Fruit fly (Drosophila melanogaster) whole organism, embryonic: ENCODE results near the gene Inx5.

Experiments
- Aef1 ChIP-seq: fragments of 200-800 bp; sonication (Bioruptor generic); IDR thresholded peaks from 3 replicates; pipeline ENCODE4 v1.3.6; 2022; ENCODE audit warnings: missing biosample characterization, missing genetic modification characterization
- CG10462 ChIP-seq: fragments of 200-800 bp; sonication (Bioruptor generic); optimal IDR thresholded peaks from 2 replicates; lab custom pipeline; 2016; ENCODE audit warnings: missing biosample characterization, missing genetic modification characterization
- CG10959 ChIP-seq: fragments of 200-800 bp; sonication (Bioruptor generic); IDR thresholded peaks from 2 replicates; pipeline ENCODE4 v1.3.6; 2022; ENCODE audit warnings: missing biosample characterization, missing genetic modification characterization
- CG11247 ChIP-seq: fragments of 200-800 bp; sonication (Bioruptor generic); IDR thresholded peaks from 2 replicates; pipeline ENCODE4 v1.3.6; 2022; ENCODE audit warnings: missing biosample characterization, missing genetic modification characterization
- CG12071 ChIP-seq: fragments of 200-800 bp; sonication (Bioruptor generic); optimal IDR thresholded peaks from 3 replicates; lab custom pipeline; 2018; ENCODE audit warnings: missing biosample characterization, mild to moderate bottlenecking, missing genetic modification characterization
- CG12659 ChIP-seq: fragments of 200-800 bp; sonication (Bioruptor generic); optimal IDR thresholded peaks from 3 replicates; lab custom pipeline; 2017; ENCODE audit warnings: mild to moderate bottlenecking, missing biosample characterization, missing genetic modification reagents, missing genetic modification characterization
- CG12942 ChIP-seq: fragments of 200-800 bp; sonication (Bioruptor generic); optimal IDR thresholded peaks from 3 replicates; lab custom pipeline; 2016; ENCODE audit warnings: missing biosample characterization, missing genetic modification characterization
- CG13123 ChIP-seq: fragments of 200-800 bp; sonication (Bioruptor generic); optimal IDR thresholded peaks from 2 replicates; lab custom pipeline; 2016; ENCODE audit warnings: missing biosample characterization, missing genetic modification characterization
- CG14050 ChIP-seq: fragments of 200-800 bp; sonication (Bioruptor generic); IDR thresholded peaks from 3 replicates; pipeline ENCODE4 v1.3.6; 2022; ENCODE audit warnings: missing biosample characterization, missing genetic modification characterization
- CG14667 ChIP-seq: fragments of 200-800 bp; sonication (Bioruptor generic); IDR thresholded peaks from 2 replicates; pipeline ENCODE4 v1.3.6; 2022; ENCODE audit warnings: missing biosample characterization, missing genetic modification characterization
- CG1602 ChIP-seq: fragments of 200-800 bp; sonication (Bioruptor generic); optimal IDR thresholded peaks from 3 replicates; lab custom pipeline; 2016; ENCODE audit warnings: missing biosample characterization, missing genetic modification characterization
- CG30403 ChIP-seq: fragments of 200-800 bp; sonication (Bioruptor generic); optimal IDR thresholded peaks from 3 replicates; lab custom pipeline; 2016; ENCODE audit warnings: missing biosample characterization, missing genetic modification characterization
- CG32772 ChIP-seq: fragments of 200-800 bp; sonication (Bioruptor generic); IDR thresholded peaks from 2 replicates; pipeline ENCODE4 v1.3.6; 2022; ENCODE audit warnings: missing biosample characterization, missing genetic modification characterization
- CG3726 ChIP-seq: fragments of 200-800 bp; sonication (Bioruptor generic); IDR thresholded peaks from 3 replicates; pipeline ENCODE4, ENCODE4 v1.3.6; 2022; ENCODE audit warnings: missing biosample characterization, missing genetic modification characterization
- CG3995 ChIP-seq: fragments of 200-800 bp; sonication (Bioruptor generic); optimal IDR thresholded peaks from 3 replicates; lab custom pipeline; 2016; ENCODE audit warnings: missing biosample characterization, missing genetic modification characterization
- CG42726 ChIP-seq: fragments of 200-800 bp; sonication (Bioruptor generic); IDR thresholded peaks from 2 replicates; pipeline ENCODE4 v1.3.6; 2022; ENCODE audit warnings: missing biosample characterization, missing genetic modification characterization; ENCODE audit not compliant: partially characterized antibody
- CG5953 ChIP-seq: fragments of 200-800 bp; sonication (Bioruptor generic); IDR thresholded peaks from 2 replicates; pipeline ENCODE4 v1.3.6; 2022; ENCODE audit warnings: missing biosample characterization, missing genetic modification characterization
- CG6654 ChIP-seq: fragments of 200-800 bp; sonication (Bioruptor generic); optimal IDR thresholded peaks from 2 replicates; lab custom pipeline; 2017; ENCODE audit warnings: missing biosample characterization, mild to moderate bottlenecking, missing genetic modification characterization
- CG6689 ChIP-seq: fragments of 200-800 bp; sonication (Bioruptor generic); IDR thresholded peaks from 2 replicates; pipeline ENCODE4 v1.3.6; 2022; ENCODE audit warnings: missing biosample characterization, missing genetic modification characterization
- CG6765 ChIP-seq: fragments of 200-800 bp; sonication (Bioruptor generic); optimal IDR thresholded peaks from 3 replicates; lab custom pipeline; 2017; ENCODE audit warnings: missing biosample characterization, mild to moderate bottlenecking, missing genetic modification characterization
- CG7357 ChIP-seq: fragments of 200-800 bp; sonication (Bioruptor generic); IDR thresholded peaks from 3 replicates; pipeline ENCODE4 v1.3.6; 2022; ENCODE audit warnings: missing biosample characterization, missing genetic modification characterization
- CG7556 ChIP-seq: fragments of 200-800 bp; sonication (Bioruptor generic); optimal IDR thresholded peaks from 2 replicates; lab custom pipeline; 2017; ENCODE audit warnings: missing biosample characterization, mild to moderate bottlenecking, missing genetic modification characterization
- CG7839 ChIP-seq: fragments of 200-800 bp; sonication (Bioruptor generic); optimal IDR thresholded peaks from 3 replicates; lab custom pipeline; 2018; ENCODE audit warnings: missing biosample characterization, mild to moderate bottlenecking, missing genetic modification characterization, moderate library complexity
- CG8089 ChIP-seq: fragments of 200-800 bp; sonication (Bioruptor generic); optimal IDR thresholded peaks from 3 replicates; lab custom pipeline; 2016; ENCODE audit warnings: missing biosample characterization, missing genetic modification characterization
- CG8290 ChIP-seq, 3 experiments: fragments of 200-800 bp; sonication (Bioruptor generic); optimal IDR thresholded peaks; 2 replicates each; lab custom pipeline; 2016 to 2019; ENCODE audit warnings: missing biosample characterization in 3 of 3, missing genetic modification characterization in 3 of 3, mild to moderate bottlenecking in 2 of 3, moderate library complexity in 1 of 3
- CG9817 ChIP-seq: fragments of 200-800 bp; sonication (Bioruptor generic); optimal IDR thresholded peaks from 2 replicates; lab custom pipeline; 2018; ENCODE audit warnings: missing biosample characterization, mild to moderate bottlenecking, missing genetic modification characterization, moderate library complexity
- CHES-1-like ChIP-seq: fragments of 200-800 bp; sonication (Bioruptor generic); optimal IDR thresholded peaks from 2 replicates; lab custom pipeline; 2016; ENCODE audit warnings: missing biosample characterization, missing genetic modification characterization
- Camta ChIP-seq: fragments of 200-800 bp; sonication (Bioruptor generic); optimal IDR thresholded peaks from 2 replicates; lab custom pipeline; 2016; ENCODE audit warnings: missing biosample characterization, missing genetic modification characterization
- Dbx ChIP-seq: fragments of 200-800 bp; sonication (Bioruptor generic); IDR thresholded peaks from 3 replicates; pipeline ENCODE4 v1.3.6; 2022; ENCODE audit warnings: missing biosample characterization, missing genetic modification characterization
- Ets65A ChIP-seq: fragments of 200-800 bp; sonication (Bioruptor generic); peaks from one replicate; lab custom pipeline; 2016; ENCODE audit warnings: missing biosample characterization, missing genetic modification characterization
- HLH3B ChIP-seq: fragments of 200-800 bp; sonication (Bioruptor generic); IDR thresholded peaks from 2 replicates; pipeline ENCODE4 v1.3.6; 2022; ENCODE audit warnings: missing biosample characterization, missing genetic modification characterization
- Med ChIP-seq: fragments of 200-800 bp; sonication (Bioruptor generic); peaks from one replicate; lab custom pipeline; 2016; ENCODE audit warnings: missing biosample characterization, missing genetic modification characterization, mild to moderate bottlenecking, inconsistent platforms, moderate library complexity
- Meics ChIP-seq: fragments of 200-800 bp; sonication (Bioruptor generic); optimal IDR thresholded peaks from 2 replicates; lab custom pipeline; 2017; ENCODE audit warnings: missing biosample characterization, mild to moderate bottlenecking, missing genetic modification characterization
- Myb ChIP-seq: fragments of 200-800 bp; sonication (Bioruptor generic); optimal IDR thresholded peaks from 2 replicates; lab custom pipeline; 2016; ENCODE audit warnings: missing biosample characterization, missing genetic modification characterization
- NK7.1 ChIP-seq: fragments of 200-800 bp; sonication (Bioruptor generic); optimal IDR thresholded peaks from 3 replicates; lab custom pipeline; 2016; ENCODE audit warnings: missing biosample characterization, missing genetic modification characterization
- Ptx1 ChIP-seq: fragments of 200-800 bp; sonication (Bioruptor generic); IDR thresholded peaks from 2 replicates; pipeline ENCODE4 v1.3.6; 2022; ENCODE audit warnings: missing biosample characterization, missing genetic modification characterization
- Ssrp ChIP-seq: fragments of 200-800 bp; sonication (Bioruptor generic); optimal IDR thresholded peaks from 2 replicates; lab custom pipeline; 2018; ENCODE audit warnings: missing biosample characterization, mild to moderate bottlenecking, missing genetic modification characterization, moderate library complexity
- Xbp1 ChIP-seq: fragments of 200-800 bp; sonication (Bioruptor generic); optimal IDR thresholded peaks from 3 replicates; lab custom pipeline; 2016; ENCODE audit warnings: missing biosample characterization, mild to moderate bottlenecking, missing genetic modification characterization
- aop ChIP-seq: fragments of 200-800 bp; sonication (Bioruptor generic); IDR thresholded peaks from 2 replicates; pipeline ENCODE4 v1.3.6; 2022; ENCODE audit warnings: missing biosample characterization, missing genetic modification characterization
- bsh ChIP-seq, 2 experiments: fragments of 200-800 bp; sonication (Bioruptor generic); optimal IDR thresholded peaks; 2 replicates each; lab custom pipeline; 2017 to 2018; ENCODE audit warnings: mild to moderate bottlenecking in 2 of 2, missing biosample characterization in 2 of 2, missing genetic modification characterization in 2 of 2, moderate library complexity in 1 of 2
- ems ChIP-seq: fragments of 200-800 bp; sonication (Bioruptor generic); optimal IDR thresholded peaks from 3 replicates; lab custom pipeline; 2016; ENCODE audit warnings: missing biosample characterization, missing genetic modification characterization
- fd64A ChIP-seq: fragments of 200-800 bp; sonication (Bioruptor generic); optimal IDR thresholded peaks from 3 replicates; lab custom pipeline; 2018; ENCODE audit warnings: missing biosample characterization, mild to moderate bottlenecking, missing genetic modification characterization
- ken ChIP-seq: fragments of 200-800 bp; sonication (Bioruptor generic); IDR thresholded peaks from 3 replicates; pipeline ENCODE4 v1.3.6; 2022; ENCODE audit warnings: missing biosample characterization, missing genetic modification characterization
- lbe ChIP-seq: fragments of 200-800 bp; sonication (Bioruptor generic); optimal IDR thresholded peaks from 2 replicates; lab custom pipeline; 2016; ENCODE audit warnings: missing biosample characterization, mild to moderate bottlenecking, missing genetic modification characterization
- phol ChIP-seq: fragments of 200-800 bp; sonication (Bioruptor generic); optimal IDR thresholded peaks from 3 replicates; lab custom pipeline; 2018; ENCODE audit warnings: missing biosample characterization, mild to moderate bottlenecking, missing genetic modification characterization, moderate library complexity
- sens ChIP-seq: fragments of 200-800 bp; sonication (Bioruptor generic); peaks from one replicate; lab custom pipeline; 2016; ENCODE audit warnings: missing biosample characterization, missing genetic modification characterization
- tap ChIP-seq: fragments of 200-800 bp; optimal IDR thresholded peaks from 3 replicates; lab custom pipeline; 2019; ENCODE audit warnings: missing biosample characterization, mild to moderate bottlenecking, missing genetic modification characterization, moderate library complexity
- tin ChIP-seq: fragments of 200-800 bp; sonication (Bioruptor generic); optimal IDR thresholded peaks from 3 replicates; lab custom pipeline; 2016; ENCODE audit warnings: missing biosample characterization, missing genetic modification characterization
- trem ChIP-seq: fragments of 200-800 bp; optimal IDR thresholded peaks from 3 replicates; lab custom pipeline; 2019; ENCODE audit warnings: missing biosample characterization, mild to moderate bottlenecking, missing genetic modification characterization, moderate library complexity
- zf30C ChIP-seq: fragments of 200-800 bp; sonication (Bioruptor generic); optimal IDR thresholded peaks from 3 replicates; lab custom pipeline; 2018; ENCODE audit warnings: missing biosample characterization, mild to moderate bottlenecking, missing genetic modification characterization
- zfh1 ChIP-seq: fragments of 200-800 bp; sonication (Bioruptor generic); IDR thresholded peaks from 3 replicates; pipeline ENCODE4 v1.3.6; 2022; ENCODE audit warnings: missing biosample characterization, missing genetic modification characterization

The Inx5 gene

DNA sequence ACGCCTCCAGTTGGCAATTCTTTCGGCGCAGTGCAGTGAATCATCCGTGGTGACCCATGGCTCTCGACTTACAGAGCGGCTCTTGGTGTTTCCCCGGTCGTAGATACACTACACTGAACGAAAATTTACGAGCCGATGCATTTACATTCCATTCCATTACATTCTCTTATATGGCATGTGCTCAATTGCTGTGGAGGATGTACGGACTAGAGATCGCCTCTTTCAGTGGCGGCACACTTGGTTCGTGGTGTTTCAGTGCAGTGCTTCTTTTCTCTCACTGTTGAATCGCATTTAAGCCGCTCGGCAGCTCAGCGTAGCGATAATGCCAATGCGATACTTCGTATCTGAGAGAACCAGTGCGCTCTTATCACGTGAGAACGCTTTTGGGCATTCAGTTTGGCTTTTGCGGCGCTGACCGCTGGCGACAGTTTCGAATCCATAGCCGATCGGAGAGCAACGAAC, 17.0 kb upstream of the Inx5 start, which contains the start of gene Mec2 (continued):
- TF ChIP-seq CG10959 (GFP tag; lab: Robert Waterston, UW) = no peak
- peak; percentile 47 for TF ChIP-seq CG30403
- TF ChIP-seq Ssrp (tag; lab: Kevin White, UChicago) = peak; percentile 40
- peak; percentile 12 for TF ChIP-seq CG12071 (GFP tag; lab: Kevin White, UChicago)
- no peak for TF ChIP-seq CG8290 (GFP tag; optimal IDR thresholded peaks at IDR 0.05; lab: Kevin White, UChicago)
- peak in 1 of 2 experiments; percentile 91 for TF ChIP-seq CG8290 (tag; optimal IDR thresholded peaks at IDR 0.05; lab: Kevin White, UChicago)
- peak; percentile 50; the same call in 1 of the 2 replicates for TF ChIP-seq CG5953 (GFP tag; lab: Robert Waterston, UW)
- TF ChIP-seq Ptx1 (GFP tag; lab: Robert Waterston, UW) = peak; percentile 71
- 0 out of 3 replicates have a peak, but pooled peaks have one; percentile 32 for TF ChIP-seq Aef1 (GFP tag; lab: Robert Waterston, UW)
- no peak for TF ChIP-seq CG42726 (GFP tag; lab: Robert Waterston, UW)
- peak; percentile 86 for TF ChIP-seq sens
- no peak for TF ChIP-seq CG6654 (GFP tag; lab: Kevin White, UChicago)
- no peak for TF ChIP-seq CG10462 (GFP tag; lab: Kevin White, UChicago)
- TF ChIP-seq Meics (GFP tag; lab: Kevin White, UChicago) = peak; percentile 23
- peak; percentile 66 for TF ChIP-seq zf30C (GFP tag; lab: Kevin White, UChicago)
- 0 out of 3 replicates have a peak, but pooled peaks have one; percentile 23 for TF ChIP-seq CG3726 (GFP tag; lab: Robert Waterston, UW)
- peak; percentile 53; the same call in 2 of the 3 replicates for TF ChIP-seq CG14050 (GFP tag; lab: Robert Waterston, UW)
- peak; percentile 4 for TF ChIP-seq CG8089 (GFP tag; lab: Kevin White, UChicago)
- peak; percentile 12 for TF ChIP-seq CG1602 (GFP tag; lab: Kevin White, UChicago)
- peak; percentile 18 for TF ChIP-seq phol (tag; lab: Kevin White, UChicago)
- TF ChIP-seq CG6765 (GFP tag; lab: Kevin White, UChicago) = no peak
- peak; percentile 68 for TF ChIP-seq Xbp1 (GFP tag; lab: Kevin White, UChicago)
- peak; percentile 62 for TF ChIP-seq HLH3B (GFP tag; lab: Robert Waterston, UW)
- no peak for TF ChIP-seq tin
- peak; percentile 17 to 70 for TF ChIP-seq bsh (GFP tag; optimal IDR thresholded peaks at IDR 0.05; lab: Kevin White, UChicago)
- TF ChIP-seq CG6689 (GFP tag; lab: Robert Waterston, UW) = 0 out of 2 replicates have a peak, but pooled peaks have one; percentile 23
- TF ChIP-seq Dbx = no peak
- no peak for TF ChIP-seq fd64A (GFP tag; lab: Kevin White, UChicago)
- TF ChIP-seq CHES-1-like = peak; percentile 58
- peak; percentile 58; the same call in 2 of the 3 replicates for TF ChIP-seq zfh1 (GFP tag; lab: Robert Waterston, UW)
- TF ChIP-seq lbe (GFP tag; lab: Kevin White, UChicago) = peak; percentile 44
- TF ChIP-seq ken (GFP tag; lab: Robert Waterston, UW) = peak; percentile 73
- peak; percentile 58 for TF ChIP-seq CG12942 (GFP tag; lab: Kevin White, UChicago)
- no peak for TF ChIP-seq Camta
- peak; percentile 26 for TF ChIP-seq ems
- 0 out of 3 replicates have a peak, but pooled peaks have one; percentile 41 for TF ChIP-seq CG7357 (GFP tag; lab: Robert Waterston, UW)
- TF ChIP-seq Myb (GFP tag; lab: Kevin White, UChicago) = peak; percentile 53
- TF ChIP-seq CG7556 (GFP tag; lab: Kevin White, UChicago) = peak; percentile 55
- TF ChIP-seq CG12659 (GFP tag; lab: Kevin White, UChicago) = peak; percentile 55
- peak; percentile 54 for TF ChIP-seq CG14667
- TF ChIP-seq CG3995 (GFP tag; lab: Kevin White, UChicago) = no peak
- peak; percentile 73 for TF ChIP-seq CG7839 (tag; lab: Kevin White, UChicago)
- no peak for TF ChIP-seq CG32772
- TF ChIP-seq Med (GFP tag; lab: Kevin White, UChicago) = peak; percentile 94
- TF ChIP-seq NK7.1 (GFP tag; lab: Kevin White, UChicago) = peak; percentile 52
- peak; percentile 16 for TF ChIP-seq CG13123 (GFP tag; lab: Kevin White, UChicago)
- peak; percentile 36 for TF ChIP-seq CG9817
- peak; percentile 32; the same call in 1 of the 2 replicates for TF ChIP-seq aop (GFP tag; lab: Robert Waterston, UW)
- TF ChIP-seq tap (tag; lab: Kevin White, UChicago) = no peak
- TF ChIP-seq trem (tag; lab: Kevin White, UChicago) = no peak
- TF ChIP-seq Ets65A (GFP tag; lab: Kevin White, UChicago) = peak; percentile 95
- no peak for TF ChIP-seq CG11247 (GFP tag; lab: Robert Waterston, UW)
